Fruit fly (Drosophila melanogaster) whole organism, embryonic: Measurements from ENCODE around the gene stas.
A peak's percentile ranks its signal among the peaks of the same experiment; 100 is the strongest.

Source experiments
- B-H1 ChIP-seq: fragments of 200-800 bp; sonication (Bioruptor generic); IDR thresholded peaks from 3 replicates; pipeline ENCODE4 v1.3.6; 2022; ENCODE audit warnings: missing biosample characterization, missing genetic modification characterization
- CG10321 ChIP-seq: fragments of 200-800 bp; sonication (Bioruptor generic); IDR thresholded peaks from 2 replicates; pipeline ENCODE4 v1.3.6; 2022; ENCODE audit warnings: missing biosample characterization, missing genetic modification characterization
- CG10462 ChIP-seq: fragments of 200-800 bp; sonication (Bioruptor generic); optimal IDR thresholded peaks from 2 replicates; lab custom pipeline; 2016; ENCODE audit warnings: missing biosample characterization, missing genetic modification characterization
- CG10565 ChIP-seq: fragments of 200-800 bp; sonication (Bioruptor generic); optimal IDR thresholded peaks from 3 replicates; lab custom pipeline; 2016; ENCODE audit warnings: missing biosample characterization, mild to moderate bottlenecking, missing genetic modification characterization
- CG11560 ChIP-seq: fragments of 200-800 bp; sonication (Bioruptor generic); IDR thresholded peaks from 3 replicates; pipeline ENCODE4 v1.3.6; 2022; ENCODE audit warnings: missing biosample characterization, missing genetic modification characterization
- CG11695 ChIP-seq: fragments of 200-800 bp; sonication (Bioruptor generic); IDR thresholded peaks from 3 replicates; pipeline ENCODE4 v1.3.6; 2022; ENCODE audit warnings: missing biosample characterization, missing genetic modification characterization
- CG14014 ChIP-seq: fragments of 200-800 bp; sonication (Bioruptor generic); IDR thresholded peaks from 2 replicates; pipeline ENCODE4 v1.3.6; 2022; ENCODE audit warnings: missing biosample characterization, missing genetic modification characterization
- CG15269 ChIP-seq: fragments of 200-800 bp; sonication (Bioruptor generic); optimal IDR thresholded peaks from 2 replicates; lab custom pipeline; 2018; ENCODE audit warnings: missing biosample characterization, mild to moderate bottlenecking, missing genetic modification characterization, moderate library complexity
- CG15479 ChIP-seq: fragments of 200-800 bp; sonication (Bioruptor generic); optimal IDR thresholded peaks from 3 replicates; lab custom pipeline; 2019; ENCODE audit warnings: missing biosample characterization, mild to moderate bottlenecking, missing genetic modification characterization, moderate library complexity
- CG17361 ChIP-seq: fragments of 200-800 bp; sonication (Bioruptor generic); IDR thresholded peaks from 3 replicates; pipeline ENCODE4 v1.3.6; 2022; ENCODE audit warnings: missing biosample characterization, missing genetic modification characterization
- CG2199 ChIP-seq: fragments of 200-800 bp; sonication (Bioruptor generic); IDR thresholded peaks from 3 replicates; pipeline ENCODE4 v1.3.6; 2022; ENCODE audit warnings: missing biosample characterization, missing genetic modification characterization
- CG2202 ChIP-seq: fragments of 200-800 bp; sonication (Bioruptor generic); optimal IDR thresholded peaks from 2 replicates; lab custom pipeline; 2018; ENCODE audit warnings: missing biosample characterization, mild to moderate bottlenecking, missing genetic modification characterization
- CG2678 ChIP-seq: fragments of 200-800 bp; sonication (Bioruptor generic); optimal IDR thresholded peaks from 3 replicates; lab custom pipeline; 2019; ENCODE audit warnings: missing biosample characterization, mild to moderate bottlenecking, missing genetic modification characterization, moderate library complexity
- CG2889 ChIP-seq: fragments of 200-800 bp; sonication (Bioruptor generic); IDR thresholded peaks from 3 replicates; pipeline ENCODE4 v1.3.6; 2022; ENCODE audit warnings: missing biosample characterization, missing genetic modification characterization
- CG33213 ChIP-seq: fragments of 200-800 bp; sonication (Bioruptor generic); optimal IDR thresholded peaks from 3 replicates; lab custom pipeline; 2016; ENCODE audit warnings: missing biosample characterization, missing genetic modification characterization
- CG33557 ChIP-seq: fragments of 200-800 bp; sonication (Bioruptor generic); optimal IDR thresholded peaks from 2 replicates; lab custom pipeline; 2019; ENCODE audit warnings: missing biosample characterization, mild to moderate bottlenecking, missing genetic modification characterization, moderate library complexity
- CG3726 ChIP-seq: fragments of 200-800 bp; sonication (Bioruptor generic); IDR thresholded peaks from 3 replicates; pipeline ENCODE4, ENCODE4 v1.3.6; 2022; ENCODE audit warnings: missing biosample characterization, missing genetic modification characterization
- CG8281 ChIP-seq: fragments of 200-800 bp; sonication (Bioruptor generic); optimal IDR thresholded peaks from 2 replicates; lab custom pipeline; 2018; ENCODE audit warnings: missing biosample characterization, mild to moderate bottlenecking, missing genetic modification characterization, moderate library complexity
- CG8290 ChIP-seq, 3 experiments: fragments of 200-800 bp; sonication (Bioruptor generic); optimal IDR thresholded peaks; 2 replicates each; lab custom pipeline; 2016 to 2019; ENCODE audit warnings: missing biosample characterization in 3 of 3, missing genetic modification characterization in 3 of 3, mild to moderate bottlenecking in 2 of 3, moderate library complexity in 1 of 3
- CG8765 ChIP-seq: fragments of 200-800 bp; sonication (Bioruptor generic); IDR thresholded peaks from 2 replicates; pipeline ENCODE4 v1.3.6; 2022; ENCODE audit warnings: missing biosample characterization, missing genetic modification characterization
- CG9609 ChIP-seq: fragments of 200-800 bp; sonication (Bioruptor generic); optimal IDR thresholded peaks from 3 replicates; lab custom pipeline; 2016; ENCODE audit warnings: missing biosample characterization, missing genetic modification characterization
- Dad ChIP-seq: fragments of 200-800 bp; sonication (Bioruptor generic); optimal IDR thresholded peaks from 3 replicates; lab custom pipeline; 2016; ENCODE audit warnings: missing biosample characterization, missing genetic modification characterization
- Elba2 ChIP-seq: fragments of 200-800 bp; sonication (Bioruptor generic); optimal IDR thresholded peaks from 3 replicates; lab custom pipeline; 2016; ENCODE audit warnings: missing biosample characterization, missing genetic modification characterization
- H2.0 ChIP-seq: fragments of 200-800 bp; sonication (Bioruptor generic); IDR thresholded peaks from 2 replicates; pipeline ENCODE4 v1.3.6; 2022; ENCODE audit warnings: missing biosample characterization, missing genetic modification characterization
- Myb ChIP-seq: fragments of 200-800 bp; sonication (Bioruptor generic); optimal IDR thresholded peaks from 2 replicates; lab custom pipeline; 2016; ENCODE audit warnings: missing biosample characterization, missing genetic modification characterization
- Usf ChIP-seq: fragments of 200-800 bp; sonication (Bioruptor generic); optimal IDR thresholded peaks from 2 replicates; lab custom pipeline; 2017; ENCODE audit warnings: missing genotype, missing biosample characterization, missing genetic modification characterization
- az2 ChIP-seq: fragments of 200-800 bp; sonication (Bioruptor generic); optimal IDR thresholded peaks from 3 replicates; lab custom pipeline; 2016; ENCODE audit warnings: missing biosample characterization, missing genetic modification characterization
- cas ChIP-seq: fragments of 200-800 bp; sonication (Bioruptor generic); IDR thresholded peaks from 2 replicates; pipeline ENCODE4 v1.3.6; 2022; ENCODE audit warnings: missing biosample characterization, missing genetic modification characterization
- cato ChIP-seq: fragments of 200-800 bp; sonication (Bioruptor generic); optimal IDR thresholded peaks from 2 replicates; lab custom pipeline; 2016; ENCODE audit warnings: missing biosample characterization, missing genetic modification characterization, borderline replicate concordance
- chif ChIP-seq, 2 experiments: fragments of 200-800 bp; sonication (Bioruptor generic); optimal IDR thresholded peaks; 3 replicates each; lab custom pipeline; 2016; ENCODE audit warnings: missing biosample characterization in 2 of 2, missing genetic modification characterization in 2 of 2
- eyg ChIP-seq: fragments of 200-800 bp; sonication (Bioruptor generic); optimal IDR thresholded peaks from 3 replicates; lab custom pipeline; 2016; ENCODE audit warnings: missing biosample characterization, missing genetic modification characterization
- fd64A ChIP-seq: fragments of 200-800 bp; sonication (Bioruptor generic); optimal IDR thresholded peaks from 3 replicates; lab custom pipeline; 2018; ENCODE audit warnings: missing biosample characterization, mild to moderate bottlenecking, missing genetic modification characterization
- fu2 ChIP-seq: fragments of 200-800 bp; sonication (Bioruptor generic); optimal IDR thresholded peaks from 2 replicates; lab custom pipeline; 2016; ENCODE audit warnings: missing biosample characterization, missing genetic modification characterization
- gcm ChIP-seq: fragments of 200-800 bp; sonication (Bioruptor generic); optimal IDR thresholded peaks from 2 replicates; lab custom pipeline; 2019; ENCODE audit warnings: missing biosample characterization, mild to moderate bottlenecking, missing genetic modification characterization, moderate library complexity
- gt ChIP-seq: fragments of 200-800 bp; sonication (Bioruptor generic); IDR thresholded peaks from 2 replicates; pipeline ENCODE4 v1.3.6; 2022; ENCODE audit warnings: missing biosample characterization, missing genetic modification characterization
- hkb ChIP-seq, 2 experiments: fragments of 200-800 bp in 1 of 2; fragments of >200 bp in 1 of 2; sonication (Bioruptor generic) in 1 of 2; IDR thresholded peaks in 1 of 2; optimal IDR thresholded peaks in 1 of 2; 2 replicates each; pipeline versions ENCODE4 v1.3.6 to Lab custom; 2017 to 2022; ENCODE audit warnings: missing biosample characterization in 1 of 2, missing genetic modification characterization in 1 of 2
- ken ChIP-seq: fragments of 200-800 bp; sonication (Bioruptor generic); IDR thresholded peaks from 3 replicates; pipeline ENCODE4 v1.3.6; 2022; ENCODE audit warnings: missing biosample characterization, missing genetic modification characterization
- kni ChIP-seq: fragments of 200-800 bp; sonication (Bioruptor generic); optimal IDR thresholded peaks from 3 replicates; lab custom pipeline; 2017; ENCODE audit warnings: mild to moderate bottlenecking, missing biosample characterization, missing genetic modification reagents, missing genetic modification characterization
- lmd ChIP-seq: fragments of 200-800 bp; sonication (Bioruptor generic); IDR thresholded peaks from 2 replicates; pipeline ENCODE4 v1.3.6; 2022; ENCODE audit warnings: missing biosample characterization, missing genetic modification characterization
- lola ChIP-seq, 3 experiments: fragments of >200 bp in 2 of 3; fragments of 200-800 bp in 1 of 3; sonication (Bioruptor generic) in 1 of 3; optimal IDR thresholded peaks; 2 replicates each; lab custom pipeline; 2017 to 2019; ENCODE audit warnings: missing biosample characterization in 3 of 3, missing genetic modification characterization in 3 of 3, mild to moderate bottlenecking in 1 of 3, moderate library complexity in 1 of 3
- nmo ChIP-seq: fragments of 200-800 bp; sonication (Bioruptor generic); optimal IDR thresholded peaks from 2 replicates; lab custom pipeline; 2018; ENCODE audit warnings: missing biosample characterization, mild to moderate bottlenecking, missing genetic modification characterization, moderate library complexity
- pb ChIP-seq: fragments of 200-800 bp; sonication (Bioruptor generic); optimal IDR thresholded peaks from 3 replicates; lab custom pipeline; 2016; ENCODE audit warnings: missing biosample characterization, missing genetic modification characterization
- pros ChIP-seq: fragments of 200-800 bp; sonication (Bioruptor generic); optimal IDR thresholded peaks from 3 replicates; lab custom pipeline; 2019; ENCODE audit warnings: missing biosample characterization, mild to moderate bottlenecking, missing genetic modification characterization, moderate library complexity
- ro ChIP-seq: fragments of 200-800 bp; sonication (Bioruptor generic); IDR thresholded peaks from 2 replicates; pipeline ENCODE4 v1.3.6; 2022; ENCODE audit warnings: missing biosample characterization, missing genetic modification characterization
- shn ChIP-seq: fragments of 200-800 bp; sonication (Bioruptor generic); optimal IDR thresholded peaks from 3 replicates; lab custom pipeline; 2016; ENCODE audit warnings: missing biosample characterization, missing genetic modification characterization
- sisA ChIP-seq: fragments of 200-800 bp; sonication (Bioruptor generic); IDR thresholded peaks from 2 replicates; pipeline ENCODE4 v1.3.6; 2022; ENCODE audit warnings: missing biosample characterization, missing genetic modification characterization
- tgo ChIP-seq: fragments of 200-800 bp; sonication (Bioruptor generic); IDR thresholded peaks from 3 replicates; pipeline ENCODE4 v1.3.6; 2022; ENCODE audit warnings: missing biosample characterization, missing genetic modification characterization
- vnd ChIP-seq: fragments of 200-800 bp; sonication (Bioruptor generic); IDR thresholded peaks from 3 replicates; pipeline ENCODE4 v1.3.6; 2022; ENCODE audit warnings: missing biosample characterization, missing genetic modification characterization; ENCODE audit not compliant: partially characterized antibody
- wek ChIP-seq: fragments of 200-800 bp; sonication (Bioruptor generic); optimal IDR thresholded peaks from 3 replicates; lab custom pipeline; 2018; ENCODE audit warnings: missing biosample characterization, mild to moderate bottlenecking, missing genetic modification characterization, moderate library complexity

Gene stas

dm6 chrX:17624983-17625401 is 2.7 kb downstream of the stas start (continued):
- no peak for TF ChIP-seq Elba2 (GFP tag; lab: Kevin White, UChicago)
- TF ChIP-seq ro = 0 out of 2 replicates have a peak, but pooled peaks have one; percentile 14
- peak; percentile 82 for TF ChIP-seq lmd
- TF ChIP-seq Usf (GFP tag; lab: Kevin White, UChicago) = peak; percentile 58
- peak; percentile 70 for TF ChIP-seq shn (GFP tag; lab: Kevin White, UChicago)
- peak; percentile 71 for TF ChIP-seq CG9609
- no peak for TF ChIP-seq CG15479 (GFP tag; lab: Kevin White, UChicago)
- TF ChIP-seq az2 (GFP tag; lab: Kevin White, UChicago) = peak; percentile 79
- peak; percentile 89 for TF ChIP-seq CG17361
- TF ChIP-seq CG2889 (GFP tag; lab: Robert Waterston, UW) = 0 out of 3 replicates have a peak, but pooled peaks have one; percentile 52
- TF ChIP-seq sisA = peak; percentile 69
- peak; percentile 34; the same call in 2 of the 3 replicates for TF ChIP-seq CG11560 (tag; lab: Robert Waterston, UW)
- peak; percentile 64 for TF ChIP-seq Myb (GFP tag; lab: Kevin White, UChicago)
- TF ChIP-seq wek (GFP tag; lab: Kevin White, UChicago) = peak; percentile 82
- peak; percentile 37 for TF ChIP-seq CG2202 (tag; lab: Kevin White, UChicago)
- TF ChIP-seq CG10462 (GFP tag; lab: Kevin White, UChicago) = peak; percentile 62
- peak; percentile 91 for TF ChIP-seq nmo
- TF ChIP-seq pros (GFP tag; lab: Kevin White, UChicago) = peak; percentile 6
- TF ChIP-seq CG8290 (GFP tag; optimal IDR thresholded peaks at IDR 0.05; lab: Kevin White, UChicago) = peak; percentile 32
- TF ChIP-seq CG8290 (tag; optimal IDR thresholded peaks at IDR 0.05; lab: Kevin White, UChicago) = peak in 1 of 2 experiments; percentile 89
- TF ChIP-seq CG3726 (GFP tag; lab: Robert Waterston, UW) = peak; percentile 68; the same call in 1 of the 3 replicates
- peak; percentile 71 for TF ChIP-seq tgo
- peak; percentile 68 to 78 for TF ChIP-seq chif (GFP tag; optimal IDR thresholded peaks at IDR 0.05; lab: Kevin White, UChicago)
- peak; percentile 15 for TF ChIP-seq CG10565 (GFP tag; lab: Kevin White, UChicago)
- TF ChIP-seq B-H1 (GFP tag; lab: Robert Waterston, UW) = peak; percentile 69
- peak; percentile 51 for TF ChIP-seq CG33213 (GFP tag; lab: Kevin White, UChicago)
- TF ChIP-seq CG2199 (GFP tag; lab: Robert Waterston, UW) = 0 out of 3 replicates have a peak, but pooled peaks have one; percentile 31
- peak; percentile 52 for TF ChIP-seq H2.0
- TF ChIP-seq cato = peak; percentile 42
- TF ChIP-seq CG15269 (tag; lab: Kevin White, UChicago) = peak; percentile 95
- TF ChIP-seq gt = no peak
- peak; percentile 57 for TF ChIP-seq Dad
- TF ChIP-seq CG8765 (GFP tag; lab: Robert Waterston, UW) = peak; percentile 16; the same call in 1 of the 2 replicates
- peak; percentile 76 for TF ChIP-seq fu2 (GFP tag; lab: Kevin White, UChicago)
- TF ChIP-seq gcm (GFP tag; lab: Kevin White, UChicago) = peak; percentile 85
- peak; percentile 68 for TF ChIP-seq CG8281 (tag; lab: Kevin White, UChicago)
- TF ChIP-seq CG14014 (GFP tag; lab: Robert Waterston, UW) = peak; percentile 86
- TF ChIP-seq CG11695 (GFP tag; lab: Robert Waterston, UW) = peak; percentile 92
- peak in 1 of 3 experiments; percentile 48 for TF ChIP-seq lola (GFP tag; optimal IDR thresholded peaks at IDR 0.05; lab: Kevin White, UChicago)
- peak; percentile 88 for TF ChIP-seq pb (GFP tag; lab: Kevin White, UChicago)
- peak; percentile 94 for TF ChIP-seq CG2678 (tag; lab: Kevin White, UChicago)
- peak; percentile 67 for TF ChIP-seq CG10321 (GFP tag; lab: Robert Waterston, UW)
- 0 out of 2 replicates have a peak, but pooled peaks have one; percentile 35 for TF ChIP-seq cas
- TF ChIP-seq kni (GFP tag; lab: Kevin White, UChicago) = peak; percentile 63
- peak; percentile 73 for TF ChIP-seq fd64A (GFP tag; lab: Kevin White, UChicago)
- no peak for TF ChIP-seq hkb (optimal IDR thresholded peaks at IDR 0.05; lab: Kevin White, UChicago)
- TF ChIP-seq hkb (GFP tag; IDR thresholded peaks at IDR 0.05; lab: Robert Waterston, UW) = peak; percentile 89
- TF ChIP-seq eyg (GFP tag; lab: Kevin White, UChicago) = peak; percentile 87
- TF ChIP-seq CG33557 (GFP tag; lab: Kevin White, UChicago) = peak; percentile 0
- no peak for TF ChIP-seq vnd (GFP tag; lab: Robert Waterston, UW)
- 0 out of 3 replicates have a peak, but pooled peaks have one; percentile 50 for TF ChIP-seq ken (GFP tag; lab: Robert Waterston, UW)
